Worm (Caenorhabditis elegans): ENCODE data around the gene ZK666.12.

DNA sequence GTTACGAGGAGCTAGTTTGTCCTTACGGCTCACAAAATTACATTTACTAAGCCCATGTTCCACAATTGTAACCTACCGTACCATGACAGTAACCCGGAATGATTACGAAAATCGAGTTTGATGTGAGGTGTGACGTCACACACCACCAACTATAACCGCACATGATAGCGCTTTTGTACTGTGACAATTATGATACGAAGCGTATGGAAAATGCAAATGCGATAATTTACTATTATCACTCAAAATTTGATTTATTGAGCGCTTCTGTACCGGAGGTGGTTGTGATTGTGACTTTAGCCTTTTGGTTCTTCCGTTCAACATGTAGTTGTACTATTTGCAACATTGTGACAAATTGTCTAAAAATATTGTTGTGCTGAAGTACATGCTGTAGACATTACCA lies 10.4 kb upstream of the ZK666.12 start:
- TF ChIP-seq Y53G8AR.9 (GFP tag; conservative IDR thresholded peaks at IDR 0.05) (no peak), Y56A3A.18 (GFP tag; IDR thresholded peaks at IDR 0.05) (no peak), nhr-90 (tag; optimal IDR thresholded peaks at IDR 0.05) (no peak), egrh-3 (GFP tag; IDR thresholded peaks at IDR 0.05) (no peak), hrde-1 (tag; optimal IDR thresholded peaks at IDR 0.05; ENCODE audit: borderline replicate concordance) (no peak)
